Worm (Caenorhabditis elegans): Measurements from ENCODE around the gene T16A1.4.

ce11 chrII:2051372-2051771 is 30.0 kb upstream of the T16A1.4 start, which contains the start of gene fbxb-35:
- TF ChIP-seq ama-1 (optimal IDR thresholded peaks at IDR 0.05) (no peak), nhr-28 (tag; optimal IDR thresholded peaks at IDR 0.05) (no peak), nhr-77 (tag; optimal IDR thresholded peaks at IDR 0.05) (no peak), unc-130 (GFP tag; optimal IDR thresholded peaks at IDR 0.05) (no peak), mdl-1 (tag; optimal IDR thresholded peaks at IDR 0.05) (no peak), ZK546.5 (tag; optimal IDR thresholded peaks at IDR 0.05) (no peak), zfp-3 (GFP tag; conservative IDR thresholded peaks at IDR 0.05) (no peak), ztf-11 (tag; optimal IDR thresholded peaks at IDR 0.05) (no peak)
